Fruit fly (Drosophila melanogaster) whole organism, wandering third instar larva: ENCODE measurements around the gene CG6688.

ENCODE experiments used
- Dfd ChIP-seq: fragments of >200 bp; optimal IDR thresholded peaks from 2 replicates; lab custom pipeline; 2017; ENCODE audit warnings: missing biosample characterization, missing genetic modification characterization
- Dif ChIP-seq: fragments of 200-275, 200-300 bp; sonication (Bioruptor generic); optimal IDR thresholded peaks from 2 replicates; lab custom pipeline; 2018; ENCODE audit warnings: missing biosample characterization, missing genetic modification characterization; ENCODE audit not compliant: partially characterized antibody
- HLH106 ChIP-seq: fragments of 200-800 bp; optimal IDR thresholded peaks from 3 replicates; lab custom pipeline; 2019; ENCODE audit warnings: missing biosample characterization, mild to moderate bottlenecking, missing genetic modification characterization, moderate library complexity
- Hr78 ChIP-seq: fragments of >200 bp; optimal IDR thresholded peaks from 2 replicates; lab custom pipeline; 2017; ENCODE audit warnings: missing biosample characterization, missing genetic modification characterization
- Hr83 ChIP-seq: fragments of 200-300 bp; sonication (Bioruptor generic); optimal IDR thresholded peaks from 2 replicates; lab custom pipeline; 2016; ENCODE audit warnings: missing biosample characterization, mild to moderate bottlenecking, missing genetic modification characterization, moderate library complexity; ENCODE audit not compliant: poor library complexity, severe bottlenecking
- Jra ChIP-seq: sonication (Bioruptor generic); optimal IDR thresholded peaks from 2 replicates; lab custom pipeline; 2016; ENCODE audit warnings: missing biosample characterization, missing genetic modification characterization
- Mio ChIP-seq: sonication (Bioruptor generic); optimal IDR thresholded peaks from 2 replicates; lab custom pipeline; 2016; ENCODE audit warnings: missing biosample characterization, missing genetic modification characterization
- Myc ChIP-seq: fragments of >200 bp; optimal IDR thresholded peaks from 2 replicates; lab custom pipeline; 2017
- N ChIP-seq: fragments of >200 bp; optimal IDR thresholded peaks from 2 replicates; lab custom pipeline; 2018; ENCODE audit warnings: missing biosample characterization, missing external identifiers, missing genetic modification characterization
- OdsH ChIP-seq: fragments of 200-800 bp; sonication (Bioruptor generic); optimal IDR thresholded peaks from 2 replicates; lab custom pipeline; 2016; ENCODE audit warnings: missing biosample characterization, mild to moderate bottlenecking, missing genetic modification characterization
- Rel ChIP-seq, 2 experiments: fragments of 200-800 bp; sonication (Bioruptor generic) in 1 of 2; optimal IDR thresholded peaks; 2 replicates in 1 of 2; 3 replicates in 1 of 2; lab custom pipeline; 2016 to 2019; ENCODE audit warnings: mild to moderate bottlenecking in 2 of 2, missing biosample characterization in 2 of 2, missing genetic modification characterization in 2 of 2, moderate library complexity in 1 of 2
- Sp1 ChIP-seq: fragments of 200-800 bp; sonication (Bioruptor generic); optimal IDR thresholded peaks from 3 replicates; lab custom pipeline; 2019; ENCODE audit warnings: missing biosample characterization, mild to moderate bottlenecking, missing genetic modification characterization, moderate library complexity
- Vsx2 ChIP-seq: fragments of 200-300, 225-300 bp; sonication (Bioruptor generic); optimal IDR thresholded peaks from 2 replicates; lab custom pipeline; 2018; ENCODE audit warnings: missing biosample characterization, missing genetic modification characterization; ENCODE audit not compliant: partially characterized antibody
- br ChIP-seq: fragments of 200-800 bp; sonication (Bioruptor generic); optimal IDR thresholded peaks from 2 replicates; lab custom pipeline; 2016; ENCODE audit warnings: missing biosample characterization, missing genetic modification characterization
- dl ChIP-seq, 2 experiments: fragments of 175-275, 200-275 bp in 1 of 2; fragments of 200-275 bp in 1 of 2; sonication (Bioruptor generic); optimal IDR thresholded peaks; lab custom pipeline; 2018; ENCODE audit warnings: mild to moderate bottlenecking in 2 of 2, missing biosample characterization in 2 of 2, missing genetic modification characterization in 2 of 2, moderate library complexity in 2 of 2; ENCODE audit not compliant: partially characterized antibody in 2 of 2, insufficient read depth in 1 of 2
- dsf ChIP-seq: sonication (Bioruptor generic); optimal IDR thresholded peaks from 2 replicates; lab custom pipeline; 2016; ENCODE audit warnings: missing biosample characterization, missing genetic modification characterization, borderline replicate concordance
- ey ChIP-seq: fragments of 200-800 bp; sonication (Bioruptor generic); optimal IDR thresholded peaks from 2 replicates; lab custom pipeline; 2016; ENCODE audit warnings: missing biosample characterization, missing genetic modification characterization
- foxo ChIP-seq, 2 experiments: fragments of 200-800 bp; sonication (Bioruptor generic); optimal IDR thresholded peaks; 2 replicates in 1 of 2; 3 replicates in 1 of 2; lab custom pipeline; 2016 to 2017; ENCODE audit warnings: missing biosample characterization in 2 of 2, missing genetic modification characterization in 2 of 2
- fru ChIP-seq: fragments of 200-800 bp; sonication (Bioruptor generic); optimal IDR thresholded peaks from 3 replicates; lab custom pipeline; 2016; ENCODE audit warnings: missing biosample characterization, mild to moderate bottlenecking, missing genetic modification characterization
- h ChIP-seq: fragments of 200-800 bp; sonication (Bioruptor generic); optimal IDR thresholded peaks from 3 replicates; lab custom pipeline; 2016; ENCODE audit warnings: missing biosample characterization, mild to moderate bottlenecking, missing genetic modification characterization
- jim ChIP-seq: fragments of 175-275, 200-325 bp; sonication (Bioruptor generic); optimal IDR thresholded peaks from 2 replicates; lab custom pipeline; 2016; ENCODE audit warnings: missing biosample characterization, mild to moderate bottlenecking, missing genetic modification characterization
- lola ChIP-seq: fragments of >200 bp; optimal IDR thresholded peaks from 2 replicates; lab custom pipeline; 2017; ENCODE audit warnings: missing biosample characterization, missing genetic modification characterization
- pan ChIP-seq: fragments of >200 bp; optimal IDR thresholded peaks from 2 replicates; lab custom pipeline; 2017
- psq ChIP-seq: fragments of 200-800 bp; sonication (Bioruptor generic); optimal IDR thresholded peaks from 3 replicates; lab custom pipeline; 2017; ENCODE audit warnings: missing biosample characterization, mild to moderate bottlenecking, missing genetic modification characterization, moderate library complexity
- rgr ChIP-seq: fragments of 200-800 bp; sonication (Bioruptor generic); optimal IDR thresholded peaks from 3 replicates; lab custom pipeline; 2016; ENCODE audit warnings: missing biosample characterization, mild to moderate bottlenecking, missing genetic modification characterization
- sage ChIP-seq: fragments of 200-800 bp; sonication (Bioruptor generic); optimal IDR thresholded peaks from 2 replicates; lab custom pipeline; 2016; ENCODE audit warnings: missing biosample characterization, mild to moderate bottlenecking, missing genetic modification characterization
- sv ChIP-seq: fragments of 200-800 bp; sonication (Bioruptor generic); optimal IDR thresholded peaks from 3 replicates; lab custom pipeline; 2016; ENCODE audit warnings: missing biosample characterization, missing genetic modification characterization
- tai ChIP-seq: sonication (Bioruptor generic); optimal IDR thresholded peaks from 2 replicates; lab custom pipeline; 2016; ENCODE audit warnings: missing biosample characterization, missing genetic modification characterization
- usp ChIP-seq: fragments of >200 bp; optimal IDR thresholded peaks from 2 replicates; lab custom pipeline; 2017; ENCODE audit warnings: missing biosample characterization, missing genetic modification characterization
- woc ChIP-seq: sonication (Bioruptor generic); optimal IDR thresholded peaks from 2 replicates; lab custom pipeline; 2016; ENCODE audit warnings: missing biosample characterization, mild to moderate bottlenecking, missing genetic modification characterization

The CG6688 gene

dm6 chr3R:23057390-23057789, 45.2 kb downstream of the CG6688 start:
- TF ChIP-seq Dif (GFP tag; lab: Kevin White, UChicago) (peak; percentile 17), HLH106 (tag; lab: Kevin White, UChicago) (no peak)

dm6 chr3R:23058858-23059257, 46.6 kb downstream of the CG6688 start, which contains the start of gene Ctns:
Gene Ctns, minus strand, starts transcription at chr3R:23058958.
- TF ChIP-seq pan (lab: Kevin White, UChicago) = no peak
- TF ChIP-seq woc (GFP tag; lab: Kevin White, UChicago) = no peak
- TF ChIP-seq fru (GFP tag; lab: Kevin White, UChicago) = no peak
- no peak for TF ChIP-seq sv (GFP tag; lab: Kevin White, UChicago)
- TF ChIP-seq Dif (GFP tag; lab: Kevin White, UChicago) = no peak
- TF ChIP-seq Jra = no peak
- TF ChIP-seq Hr83 (GFP tag; lab: Kevin White, UChicago) = no peak
- TF ChIP-seq Dfd (GFP tag; lab: Kevin White, UChicago) = no peak
- TF ChIP-seq dsf (GFP tag; lab: Kevin White, UChicago) = no peak
- TF ChIP-seq Hr78 = no peak
- no peak for TF ChIP-seq foxo (GFP tag; optimal IDR thresholded peaks at IDR 0.05; lab: Kevin White, UChicago)
- no peak for TF ChIP-seq usp
- TF ChIP-seq rgr (GFP tag; lab: Kevin White, UChicago) = no peak
- no peak for TF ChIP-seq psq (GFP tag; lab: Kevin White, UChicago)
- TF ChIP-seq OdsH (GFP tag; lab: Kevin White, UChicago) = no peak
- no peak for TF ChIP-seq h
- no peak for TF ChIP-seq jim (GFP tag; lab: Kevin White, UChicago)
- TF ChIP-seq Sp1 (GFP tag; lab: Kevin White, UChicago) = no peak

- TF ChIP-seq Dfd (GFP tag; lab: Kevin White, UChicago) = no peak
- TF ChIP-seq sv (GFP tag; lab: Kevin White, UChicago) = no peak
- no peak for TF ChIP-seq ey
- TF ChIP-seq lola = no peak
- TF ChIP-seq Jra = no peak
- no peak for TF ChIP-seq Rel (GFP tag; optimal IDR thresholded peaks at IDR 0.05; lab: Kevin White, UChicago)
- no peak for TF ChIP-seq Rel (tag; optimal IDR thresholded peaks at IDR 0.05; lab: Kevin White, UChicago)
- no peak for TF ChIP-seq jim (GFP tag; lab: Kevin White, UChicago)
These were observed 48.0 kb downstream of the CG6688 start for dm6 chr3R:23060166-23060565.

dm6 chr3R:23061209-23061608, 49.0 kb downstream of the CG6688 start, which contains the start of the genes sav and Ublcp1:
Gene sav, minus strand, starts transcription at chr3R:23061304.
Gene Ublcp1, plus strand, starts transcription at chr3R:23061493.
- TF ChIP-seq ey (no peak), Hr78 (no peak), jim (GFP tag; lab: Kevin White, UChicago) (no peak), Myc (lab: Kevin White, UChicago) (no peak), h (peak; percentile 24), Hr83 (GFP tag; lab: Kevin White, UChicago) (no peak), foxo (GFP tag; optimal IDR thresholded peaks at IDR 0.05; lab: Kevin White, UChicago) (peak in 1 of 2 experiments; percentile 24), Mio (GFP tag; lab: Kevin White, UChicago) (no peak), Sp1 (GFP tag; lab: Kevin White, UChicago) (no peak), tai (GFP tag; lab: Kevin White, UChicago) (no peak), sage (GFP tag; lab: Kevin White, UChicago) (peak; percentile 10), HLH106 (tag; lab: Kevin White, UChicago) (no peak), dl (GFP tag; optimal IDR thresholded peaks at IDR 0.05; lab: Kevin White, UChicago; ENCODE audit: insufficient read depth in 1 of 2, partially characterized antibody in 2 of 2) (no peak), Vsx2 (GFP tag; lab: Kevin White, UChicago) (no peak), sv (GFP tag; lab: Kevin White, UChicago) (no peak), dsf (GFP tag; lab: Kevin White, UChicago) (no peak), psq (GFP tag; lab: Kevin White, UChicago) (peak; percentile 13), rgr (GFP tag; lab: Kevin White, UChicago) (peak; percentile 35), Jra (no peak), N (GFP tag; lab: Kevin White, UChicago) (no peak), Dfd (GFP tag; lab: Kevin White, UChicago) (no peak), br (GFP tag; lab: Kevin White, UChicago) (no peak), Rel (GFP tag; optimal IDR thresholded peaks at IDR 0.05; lab: Kevin White, UChicago) (no peak), Rel (tag; optimal IDR thresholded peaks at IDR 0.05; lab: Kevin White, UChicago) (peak; percentile 59)
- TF ChIP-seq, all 38 proteins: peak for 6
